Worm (Caenorhabditis elegans): ENCODE measurements around the gene F33G12.7.

DNA sequence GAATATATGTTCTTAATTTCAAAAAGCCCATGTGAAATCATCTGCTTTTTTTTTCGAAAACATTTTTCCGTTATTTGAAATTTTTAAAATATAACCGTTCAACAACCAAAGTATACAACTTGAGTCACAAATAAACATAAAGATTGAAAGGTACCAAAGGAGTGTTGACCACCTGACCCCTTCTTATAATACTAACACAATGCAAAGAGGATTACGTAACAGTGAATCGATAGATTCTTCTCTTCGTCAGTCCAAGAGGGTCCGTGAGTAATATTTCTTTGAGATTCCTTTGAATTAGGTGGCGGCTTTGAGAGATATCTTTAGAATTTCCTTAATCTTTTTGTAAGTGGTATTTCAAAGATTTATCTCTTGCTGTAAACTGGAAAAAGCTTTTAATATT, 24.3 kb downstream of the F33G12.7 start:
- no peak for TF ChIP-seq nhr-11 (tag; optimal IDR thresholded peaks at IDR 0.05)
- TF ChIP-seq aly-2 (tag; optimal IDR thresholded peaks at IDR 0.05), result no peak
- no peak for TF ChIP-seq ceh-82 (tag; optimal IDR thresholded peaks at IDR 0.05)
- TF ChIP-seq alr-1 (tag; optimal IDR thresholded peaks at IDR 0.05), result no peak
- TF ChIP-seq ztf-11 (tag; optimal IDR thresholded peaks at IDR 0.05), result no peak
- TF ChIP-seq R02D3.7 (tag; optimal IDR thresholded peaks at IDR 0.05), result no peak
- no peak for TF ChIP-seq mab-5 (tag; optimal IDR thresholded peaks at IDR 0.05)
- TF ChIP-seq nhr-25 (tag; optimal IDR thresholded peaks at IDR 0.05), result no peak
- no peak for TF ChIP-seq ama-1 (optimal IDR thresholded peaks at IDR 0.05)
- TF ChIP-seq unc-55 (GFP tag; optimal IDR thresholded peaks at IDR 0.05), result no peak
- TF ChIP-seq lin-39 (tag; optimal IDR thresholded peaks at IDR 0.05), result no peak
- TF ChIP-seq F13H6.1 (tag; optimal IDR thresholded peaks at IDR 0.05), result no peak
- TF ChIP-seq unc-62 (GFP tag; optimal IDR thresholded peaks at IDR 0.05), result no peak
- TF ChIP-seq nhr-23 (tag; optimal IDR thresholded peaks at IDR 0.05), result no peak

All from whole organism, L2 larva.